Worm (Caenorhabditis elegans): ENCODE data around the gene Y38H6C.15.

DNA sequence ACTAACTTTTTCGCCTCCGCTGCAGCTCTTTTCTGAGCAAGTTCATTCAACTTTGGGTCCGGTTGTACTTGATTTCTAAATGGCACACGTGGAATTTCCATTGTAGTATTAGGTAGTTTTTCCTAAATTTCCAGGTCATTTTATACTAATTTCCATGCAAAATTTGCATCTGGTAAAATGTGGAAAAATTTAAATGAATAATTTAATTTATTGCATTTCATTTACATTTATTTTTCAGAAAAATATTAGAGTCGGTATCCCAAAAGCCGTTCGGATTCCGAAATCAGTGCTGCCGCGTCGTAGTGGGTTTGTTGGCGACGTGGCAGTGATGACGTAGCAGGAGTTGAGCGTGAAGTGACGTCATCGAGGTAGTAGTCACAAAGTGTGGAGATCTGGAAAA is 10.9 kb upstream of the Y38H6C.15 start, which contains the start of gene Y38H6C.18:
- TF ChIP-seq F23B12.7 (tag; optimal IDR thresholded peaks at IDR 0.05; ENCODE audit: insufficient read depth): no peak
- TF ChIP-seq C17E4.6 (GFP tag; IDR thresholded peaks at IDR 0.05): no peak
- no peak for TF ChIP-seq B0019.2 (GFP tag; conservative IDR thresholded peaks at IDR 0.05)
- no peak for TF ChIP-seq pha-4 (tag; optimal IDR thresholded peaks at IDR 0.05)
- TF ChIP-seq F37B4.10 (GFP tag; IDR thresholded peaks at IDR 0.05): no peak
- TF ChIP-seq mxl-1 (tag; optimal IDR thresholded peaks at IDR 0.05): no peak
- no peak for TF ChIP-seq K11D2.4 (GFP tag; IDR thresholded peaks at IDR 0.05)
- no peak for TF ChIP-seq nhr-120 (GFP tag; IDR thresholded peaks at IDR 0.05)
